Worm (Caenorhabditis elegans): ENCODE data around the gene ceh-74.
A peak's percentile ranks its signal among the peaks of the same experiment; 100 is the strongest.

The ceh-74 gene

DNA sequence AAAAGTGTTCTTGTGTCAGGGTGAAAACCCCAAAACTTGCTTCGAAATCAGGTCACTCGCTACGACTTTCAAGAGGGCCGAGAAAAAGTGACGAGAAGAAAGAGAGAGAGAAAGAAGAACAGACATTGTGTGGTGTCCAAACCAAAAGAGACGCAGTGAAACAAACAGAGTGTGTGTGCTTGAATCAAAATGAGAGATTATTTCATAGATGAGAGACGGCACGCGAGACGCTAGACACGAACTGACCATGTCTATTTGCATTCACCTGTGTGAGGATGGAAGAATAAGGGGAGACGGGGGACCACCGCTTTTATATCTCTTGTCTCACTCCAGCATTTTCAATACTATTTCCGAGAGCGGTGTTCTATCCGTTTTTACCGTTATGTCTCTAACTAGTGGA lies 41.7 kb upstream of the ceh-74 start (continued):
- TF ChIP-seq nhr-80 (tag; optimal IDR thresholded peaks at IDR 0.05) (peak; percentile 58), aptf-2 (GFP tag; conservative IDR thresholded peaks at IDR 0.05) (no peak), ceh-100 (GFP tag; IDR thresholded peaks at IDR 0.05) (no peak), rec-8 (tag; optimal IDR thresholded peaks at IDR 0.05) (no peak), mel-28 (tag; optimal IDR thresholded peaks at IDR 0.05; ENCODE audit: borderline replicate concordance) (no peak), T26A5.8 (tag; optimal IDR thresholded peaks at IDR 0.05) (no peak), F39B2.1 (GFP tag; IDR thresholded peaks at IDR 0.05) (no peak), him-1 (tag; optimal IDR thresholded peaks at IDR 0.05) (no peak), F57A8.1 (GFP tag; optimal IDR thresholded peaks at IDR 0.05) (no peak), hrde-1 (tag; optimal IDR thresholded peaks at IDR 0.05; ENCODE audit: borderline replicate concordance) (no peak), ztf-18 (tag; optimal IDR thresholded peaks at IDR 0.05) (no peak), zfh-2 (GFP tag; conservative IDR thresholded peaks at IDR 0.05) (0 out of 2 replicates have a peak, but pooled peaks have one; percentile 5), madf-8 (GFP tag; conservative IDR thresholded peaks at IDR 0.05) (no peak), F23B12.7 (tag; optimal IDR thresholded peaks at IDR 0.05; ENCODE audit: insufficient read depth) (no peak), ZK185.1 (tag; optimal IDR thresholded peaks at IDR 0.05; ENCODE audit: poor library complexity, severe bottlenecking) (no peak), snpc-1.3 (tag; optimal IDR thresholded peaks at IDR 0.05; ENCODE audit: insufficient read depth) (no peak), dpl-1 (GFP tag; optimal IDR thresholded peaks at IDR 0.05) (no peak), ets-4 (GFP tag; optimal IDR thresholded peaks at IDR 0.05) (no peak), ceh-91 (GFP tag; IDR thresholded peaks at IDR 0.05) (no peak), cebp-1 (GFP tag; IDR thresholded peaks at IDR 0.05) (no peak), cebp-1 (tag; optimal IDR thresholded peaks at IDR 0.05) (peak; percentile 62), Y56A3A.18 (GFP tag; IDR thresholded peaks at IDR 0.05) (no peak), ekl-4 (GFP tag; IDR thresholded peaks at IDR 0.05) (no peak), lag-1 (GFP tag; IDR thresholded peaks at IDR 0.05) (no peak), sdz-38 (tag; optimal IDR thresholded peaks at IDR 0.05) (no peak), mes-4 (tag; optimal IDR thresholded peaks at IDR 0.05) (no peak), ceh-27 (GFP tag; optimal IDR thresholded peaks at IDR 0.05) (peak; percentile 71)

DNA sequence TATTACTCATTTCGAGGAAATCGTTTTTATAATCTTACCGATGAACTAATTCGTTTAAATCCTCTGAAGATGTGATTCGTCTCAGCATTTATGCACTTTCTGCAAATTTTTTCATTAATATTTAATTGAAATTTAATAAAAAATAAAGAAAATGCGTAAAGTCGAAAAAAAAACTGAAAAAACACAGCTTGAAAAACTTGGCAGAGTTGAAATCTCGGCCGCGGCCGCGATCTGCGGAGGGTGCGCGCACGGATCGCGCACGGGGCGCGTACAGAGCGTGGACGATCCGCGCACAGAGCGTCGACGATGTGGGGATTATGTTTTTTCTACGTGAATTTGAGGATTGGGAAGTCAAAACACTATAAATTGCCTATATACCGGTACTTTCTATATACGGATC lies 40.1 kb upstream of the ceh-74 start, which contains the start of gene AH10.4:
Gene AH10.4 (minus strand): TSS at position 101 of the 400 bp plus-strand sequence.
- peak; percentile 27; the same call in 1 of the 2 replicates for TF ChIP-seq lin-26 (GFP tag; IDR thresholded peaks at IDR 0.05)
- peak; percentile 17; the same call in 1 of the 2 replicates for TF ChIP-seq egrh-3 (GFP tag; IDR thresholded peaks at IDR 0.05)

DNA sequence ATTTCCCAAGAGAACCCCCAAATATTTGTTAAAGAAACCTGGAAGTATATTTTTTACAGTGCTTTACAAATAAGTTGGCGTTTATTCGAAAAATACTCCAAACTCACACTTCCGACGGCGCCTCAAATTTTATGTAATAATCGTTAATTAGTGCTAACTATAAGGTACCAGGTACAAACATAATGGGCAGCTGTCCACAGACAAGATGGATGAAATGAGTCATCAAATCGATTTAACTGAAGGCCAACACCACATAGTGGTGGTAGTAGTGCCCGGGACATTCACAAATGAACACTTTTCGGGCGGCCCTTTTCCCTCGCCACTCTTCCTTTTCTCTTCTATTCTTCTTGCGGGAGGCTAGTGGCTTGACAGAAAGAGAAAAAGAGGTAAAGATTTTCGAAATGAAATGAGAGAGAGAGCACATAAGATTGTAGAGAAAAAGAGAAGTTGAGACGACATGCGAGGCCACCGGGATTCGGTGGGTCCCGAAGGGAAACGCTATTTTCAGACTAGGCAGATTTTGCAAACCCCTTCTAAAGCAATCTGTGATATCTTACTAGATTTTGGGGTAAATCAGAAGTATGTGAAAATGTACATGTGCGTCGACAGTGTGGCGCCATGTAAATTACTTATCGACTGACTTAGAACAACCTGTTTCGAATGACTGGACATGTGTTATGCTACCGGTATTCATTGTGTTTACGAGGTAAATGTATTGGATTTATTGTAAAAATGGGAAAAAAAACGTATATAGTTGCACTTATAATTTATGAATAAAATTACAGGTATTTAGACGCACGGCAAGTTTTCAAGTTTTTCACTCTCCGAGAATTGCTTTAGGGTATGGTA lies 38.4 kb upstream of the ceh-74 start:
- TF ChIP-seq ZK185.1 (tag; optimal IDR thresholded peaks at IDR 0.05; ENCODE audit: poor library complexity, severe bottlenecking) (no peak), nfya-2 (GFP tag; IDR thresholded peaks at IDR 0.05) (no peak), lin-40 (tag; optimal IDR thresholded peaks at IDR 0.05) (no peak), snpc-1.3 (tag; optimal IDR thresholded peaks at IDR 0.05; ENCODE audit: insufficient read depth) (no peak), T07F8.4 (tag; optimal IDR thresholded peaks at IDR 0.05) (no peak), aptf-3 (GFP tag; IDR thresholded peaks at IDR 0.05) (no peak), Y79H2A.3 (GFP tag; conservative IDR thresholded peaks at IDR 0.05) (no peak), bed-2 (GFP tag; IDR thresholded peaks at IDR 0.05) (no peak), ceh-79 (tag; optimal IDR thresholded peaks at IDR 0.05) (no peak), bed-1 (GFP tag; IDR thresholded peaks at IDR 0.05) (no peak), egl-18 (GFP tag; IDR thresholded peaks at IDR 0.05) (no peak)
